Worm (Caenorhabditis elegans) whole organism, L2 larva: Measurements from ENCODE around the gene gba-1.
"Not testable (repeated sequence)": the region's sequence is repeated elsewhere in the genome, so short reads cannot be mapped to it uniquely, and the experiment has no call there.

Source experiments
- F13H6.1 ChIP-seq: sonication (generic microtip); optimal IDR thresholded peaks from 2 replicates; lab custom pipeline; 2016; ENCODE audit warnings: missing genetic modification characterization, missing compliant biosample characterization
- R02D3.7 ChIP-seq: fragments of 150-350 bp; optimal IDR thresholded peaks from 2 replicates; lab custom pipeline; 2014; ENCODE audit warnings: missing biosample characterization, missing genetic modification characterization
- ZK546.5 ChIP-seq: sonication (generic microtip); optimal IDR thresholded peaks from 2 replicates; lab custom pipeline; 2017; ENCODE audit warnings: missing biosample characterization, missing genetic modification characterization
- alr-1 ChIP-seq: fragments of 150-350 bp; optimal IDR thresholded peaks from 2 replicates; lab custom pipeline; 2014; ENCODE audit warnings: missing biosample characterization, missing genetic modification characterization
- aly-2 ChIP-seq: fragments of 150-350 bp; optimal IDR thresholded peaks from 2 replicates; lab custom pipeline; 2014; ENCODE audit warnings: missing biosample characterization, missing genetic modification characterization
- blmp-1 ChIP-seq: sonication (generic microtip); optimal IDR thresholded peaks from 2 replicates; lab custom pipeline; 2017; ENCODE audit warnings: missing genetic modification characterization, mild to moderate bottlenecking, missing compliant biosample characterization, antibody characterized with exemption, moderate library complexity; ENCODE audit not compliant: insufficient read depth
- ceh-16 ChIP-seq: fragments of 150-350 bp; optimal IDR thresholded peaks from 2 replicates; lab custom pipeline; 2014; ENCODE audit warnings: missing biosample characterization, missing genetic modification characterization
- crh-2 ChIP-seq: sonication (generic microtip); optimal IDR thresholded peaks from 2 replicates; lab custom pipeline; 2017; ENCODE audit warnings: missing biosample characterization, missing genetic modification characterization
- dmd-4 ChIP-seq: sonication (generic microtip); optimal IDR thresholded peaks from 2 replicates; lab custom pipeline; 2017; ENCODE audit warnings: missing biosample characterization, missing genetic modification characterization
- egl-27 ChIP-seq: sonication (generic microtip); optimal IDR thresholded peaks from 3 replicates; lab custom pipeline; 2017; ENCODE audit warnings: missing biosample characterization, missing genetic modification reagents, missing genetic modification characterization
- elt-1 ChIP-seq: fragments of 150-350 bp; optimal IDR thresholded peaks from 2 replicates; lab custom pipeline; 2014; ENCODE audit warnings: missing biosample characterization, missing genetic modification characterization
- elt-3 ChIP-seq: sonication (generic microtip); optimal IDR thresholded peaks from 2 replicates; lab custom pipeline; 2017; ENCODE audit warnings: missing biosample characterization, missing genetic modification characterization
- gmeb-1 ChIP-seq: fragments of 150-350 bp; optimal IDR thresholded peaks from 2 replicates; lab custom pipeline; 2014; ENCODE audit warnings: missing biosample characterization, missing genetic modification characterization
- lin-11 ChIP-seq: fragments of 150-350 bp; sonication (generic microtip); optimal IDR thresholded peaks from 2 replicates; lab custom pipeline; 2014; ENCODE audit warnings: missing biosample characterization, missing genetic modification characterization, inconsistent platforms, mixed read lengths
- lin-13 ChIP-seq: fragments of 150-350 bp; optimal IDR thresholded peaks from 2 replicates; lab custom pipeline; 2014; ENCODE audit warnings: missing biosample characterization, missing genetic modification reagents, missing genetic modification characterization
- lsy-2 ChIP-seq, 2 experiments: fragments of 150-350 bp in 1 of 2; sonication (generic microtip) in 1 of 2; optimal IDR thresholded peaks; 2 replicates each; lab custom pipeline; 2014 to 2017; ENCODE audit warnings: missing biosample characterization in 2 of 2, missing genetic modification characterization in 2 of 2
- mbf-1 ChIP-seq: sonication (generic microtip); optimal IDR thresholded peaks from 2 replicates; lab custom pipeline; 2017; ENCODE audit warnings: missing biosample characterization, missing genetic modification characterization
- nhr-10 ChIP-seq: sonication (generic microtip); optimal IDR thresholded peaks from 2 replicates; lab custom pipeline; 2017; ENCODE audit warnings: missing biosample characterization, missing genetic modification characterization
- nhr-11 ChIP-seq: fragments of 150-350 bp; optimal IDR thresholded peaks from 2 replicates; lab custom pipeline; 2014; ENCODE audit warnings: missing biosample characterization, missing genetic modification characterization
- nhr-12 ChIP-seq: fragments of 150-350 bp; optimal IDR thresholded peaks from 2 replicates; lab custom pipeline; 2014; ENCODE audit warnings: missing biosample characterization, missing genetic modification characterization
- nhr-129 ChIP-seq: fragments of 150-350 bp; optimal IDR thresholded peaks from 2 replicates; lab custom pipeline; 2014; ENCODE audit warnings: missing biosample characterization, missing genetic modification characterization
- nhr-23 ChIP-seq: fragments of 150-350 bp; optimal IDR thresholded peaks from 2 replicates; lab custom pipeline; 2014; ENCODE audit warnings: missing biosample characterization, missing genetic modification reagents, missing genetic modification characterization
- nhr-237 ChIP-seq: fragments of 150-350 bp; optimal IDR thresholded peaks from 2 replicates; lab custom pipeline; 2014; ENCODE audit warnings: missing biosample characterization, missing genetic modification characterization
- nhr-25 ChIP-seq: fragments of 150-350 bp; sonication (generic microtip); optimal IDR thresholded peaks from 3 replicates; lab custom pipeline; 2014; ENCODE audit warnings: missing biosample characterization, missing genetic modification characterization
- nhr-6 ChIP-seq: fragments of 150-350 bp; optimal IDR thresholded peaks from 2 replicates; lab custom pipeline; 2014; ENCODE audit warnings: missing biosample characterization, missing genetic modification characterization
- nhr-77 ChIP-seq: fragments of 150-350 bp; optimal IDR thresholded peaks from 2 replicates; lab custom pipeline; 2014; ENCODE audit warnings: missing biosample characterization, missing genetic modification characterization
- peb-1 ChIP-seq: fragments of 150-350 bp; optimal IDR thresholded peaks from 2 replicates; lab custom pipeline; 2014; ENCODE audit warnings: missing biosample characterization, missing genetic modification characterization
- sem-4 ChIP-seq: fragments of 150-350 bp; optimal IDR thresholded peaks from 2 replicates; lab custom pipeline; 2014; ENCODE audit warnings: missing biosample characterization, missing genetic modification reagents, missing genetic modification characterization
- sma-9 ChIP-seq, 2 experiments: fragments of 150-350 bp in 1 of 2; sonication (generic microtip) in 1 of 2; optimal IDR thresholded peaks; 2 replicates each; lab custom pipeline; 2014 to 2016; ENCODE audit warnings: missing genetic modification characterization in 2 of 2, mild to moderate bottlenecking in 1 of 2, missing biosample characterization in 1 of 2, missing compliant biosample characterization in 1 of 2, missing genetic modification reagents in 1 of 2, moderate library complexity in 1 of 2
- snpc-4 ChIP-seq: fragments of 150-350 bp; optimal IDR thresholded peaks from 2 replicates; lab custom pipeline; 2014; ENCODE audit warnings: missing biosample characterization, missing genetic modification characterization
- unc-39 ChIP-seq: fragments of 150-350 bp; optimal IDR thresholded peaks from 2 replicates; lab custom pipeline; 2014; ENCODE audit warnings: missing biosample characterization, missing genetic modification characterization
- unc-55 ChIP-seq: fragments of 150-350 bp; sonication (generic microtip); optimal IDR thresholded peaks from 3 replicates; lab custom pipeline; 2014; ENCODE audit warnings: missing biosample characterization, missing genetic modification reagents, missing genetic modification characterization
- unc-62 ChIP-seq: fragments of 150-350 bp; optimal IDR thresholded peaks from 2 replicates; lab custom pipeline; 2014; ENCODE audit warnings: missing biosample characterization, missing genetic modification reagents, missing genetic modification characterization
- zag-1 ChIP-seq: fragments of 150-350 bp; optimal IDR thresholded peaks from 2 replicates; lab custom pipeline; 2014; ENCODE audit warnings: missing biosample characterization, missing genetic modification characterization
- ztf-1 ChIP-seq: fragments of 200-800 bp; sonication (Bioruptor generic); conservative IDR thresholded peaks from 2 replicates; pipeline ENCODE4 v1.3.6; 2022; ENCODE audit warnings: missing genetic modification characterization, missing compliant biosample characterization
- ztf-11 ChIP-seq: sonication (generic microtip); optimal IDR thresholded peaks from 2 replicates; lab custom pipeline; 2017; ENCODE audit warnings: missing biosample characterization, missing genetic modification characterization
- ztf-4 ChIP-seq: fragments of 150-350 bp; optimal IDR thresholded peaks from 2 replicates; lab custom pipeline; 2014; ENCODE audit warnings: missing biosample characterization, missing genetic modification characterization

The gba-1 gene

ce11 chrII:2163370-2163882 is 13.1 kb upstream of the gba-1 start, which contains the start of gene C33C12.11:
Gene C33C12.11 (minus strand): TSS chrII:2163832.
- TF ChIP-seq elt-1 (tag; lab: Kevin White, UChicago); gmeb-1 (tag; lab: Kevin White, UChicago); lsy-2 (tag; optimal IDR thresholded peaks at IDR 0.05; lab: Kevin White, UChicago): not testable (repeated sequence)

- TF ChIP-seq unc-39 (no peak), aly-2 (tag; lab: Kevin White, UChicago) (no peak), lin-13 (GFP tag; lab: Kevin White, UChicago) (no peak), nhr-77 (tag; lab: Kevin White, UChicago) (no peak), ztf-4 (no peak), mbf-1 (tag; lab: Kevin White, UChicago) (no peak), nhr-11 (tag; lab: Kevin White, UChicago) (no peak), R02D3.7 (no peak), nhr-25 (no peak), nhr-12 (tag; lab: Kevin White, UChicago) (no peak), nhr-237 (no peak), elt-3 (tag; lab: Kevin White, UChicago) (no peak)
Observed at ce11 chrII:2166376-2166775, 10.2 kb upstream of the gba-1 start, which contains the start of gene C33C12.4. Gene C33C12.4 (minus strand): TSS chrII:2166476.

- TF ChIP-seq nhr-10 = no peak
- no peak for TF ChIP-seq unc-62
- no peak for TF ChIP-seq sma-9 (GFP tag; optimal IDR thresholded peaks at IDR 0.05; lab: Kevin White, UChicago)
- TF ChIP-seq sma-9 (tag; optimal IDR thresholded peaks at IDR 0.05; lab: Kevin White, UChicago) = no peak
- no peak for TF ChIP-seq snpc-4 (tag; lab: Kevin White, UChicago)
- TF ChIP-seq R02D3.7 = no peak
- TF ChIP-seq egl-27 (tag; lab: Kevin White, UChicago) = no peak
- TF ChIP-seq zag-1 (tag; lab: Kevin White, UChicago) = no peak
- no peak for TF ChIP-seq lin-13 (GFP tag; lab: Kevin White, UChicago)
- TF ChIP-seq peb-1 (tag; lab: Kevin White, UChicago) = no peak
- no peak for TF ChIP-seq nhr-129 (tag; lab: Kevin White, UChicago)
- no peak for TF ChIP-seq nhr-237
- TF ChIP-seq unc-55 = no peak
- TF ChIP-seq elt-1 (tag; lab: Kevin White, UChicago) = no peak
- no peak for TF ChIP-seq mbf-1 (tag; lab: Kevin White, UChicago)
- no peak for TF ChIP-seq lin-11 (tag; lab: Kevin White, UChicago)
- TF ChIP-seq nhr-77 (tag; lab: Kevin White, UChicago) = no peak
- TF ChIP-seq nhr-23 = no peak
- TF ChIP-seq, all 48 proteins: peak for 0
Observed at ce11 chrII:2168374-2168773, 8.2 kb upstream of the gba-1 start, which contains the start of gene fbxb-38. Gene fbxb-38 (minus strand): TSS chrII:2168763.

ce11 chrII:2170085-2170484 is 6.5 kb upstream of the gba-1 start, which contains the start of gene C33C12.12:
Gene C33C12.12 (minus strand): TSS chrII:2170185.
- TF ChIP-seq dmd-4 = no peak
- TF ChIP-seq ztf-4 = no peak
- no peak for TF ChIP-seq zag-1 (tag; lab: Kevin White, UChicago)
- TF ChIP-seq ztf-1 = no peak
- TF ChIP-seq ceh-16 (tag; lab: Kevin White, UChicago) = no peak
- no peak for TF ChIP-seq ZK546.5
- no peak for TF ChIP-seq ztf-11 (tag; lab: Kevin White, UChicago)
- TF ChIP-seq nhr-6 (tag; lab: Kevin White, UChicago) = no peak
- no peak for TF ChIP-seq unc-39
- TF ChIP-seq egl-27 (tag; lab: Kevin White, UChicago) = no peak
- TF ChIP-seq crh-2 (tag; lab: Kevin White, UChicago) = no peak
- TF ChIP-seq sem-4 (tag; lab: Kevin White, UChicago) = no peak
- no peak for TF ChIP-seq blmp-1 (tag; lab: Kevin White, UChicago)
- TF ChIP-seq unc-55 = no peak
- TF ChIP-seq lin-13 (GFP tag; lab: Kevin White, UChicago) = no peak
- TF ChIP-seq mbf-1 (tag; lab: Kevin White, UChicago) = no peak
- no peak for TF ChIP-seq F13H6.1 (tag; lab: Kevin White, UChicago)
- TF ChIP-seq alr-1 (tag; lab: Kevin White, UChicago) = no peak
